Worm (Caenorhabditis elegans) whole organism, L3 larva: Measurements from ENCODE around the gene Y46H3D.1.

ENCODE experiments used
- jun-1 ChIP-seq: fragments of 150-350 bp; optimal IDR thresholded peaks from 2 replicates; lab custom pipeline; 2014; ENCODE audit warnings: missing biosample characterization, missing genetic modification reagents, missing genetic modification characterization
- nhr-11 ChIP-seq: fragments of 150-350 bp; optimal IDR thresholded peaks from 2 replicates; lab custom pipeline; 2014; ENCODE audit warnings: missing biosample characterization, missing genetic modification characterization
- nhr-237 ChIP-seq: fragments of 150-350 bp; optimal IDR thresholded peaks from 2 replicates; lab custom pipeline; 2014; ENCODE audit warnings: missing biosample characterization, missing genetic modification characterization
- nhr-43 ChIP-seq: sonication (generic microtip); optimal IDR thresholded peaks from 2 replicates; lab custom pipeline; 2016; ENCODE audit warnings: mild to moderate bottlenecking, missing genetic modification characterization, missing compliant biosample characterization; ENCODE audit not compliant: poor library complexity, severe bottlenecking

ce11 chrV:1621494-1621893 lies 20.8 kb upstream of the Y46H3D.1 start, which contains the start of gene nhr-117:
- no peak for TF ChIP-seq jun-1 (tag; lab: Kevin White, UChicago)
- TF ChIP-seq nhr-11: no peak
- TF ChIP-seq nhr-237: no peak
- TF ChIP-seq nhr-43 (tag; lab: Kevin White, UChicago): no peak
